Worm (Caenorhabditis elegans) whole organism, L4/young adult: ENCODE measurements around the gene Y57A10A.13.
A peak's percentile ranks its signal among the peaks of the same experiment; 100 is the strongest.

Experiments used
- W03F9.2 ChIP-seq: fragments of 150-350 bp; optimal IDR thresholded peaks from 2 replicates; lab custom pipeline; 2014; ENCODE audit warnings: missing biosample characterization, missing genetic modification characterization
- dao-5 ChIP-seq: sonication (generic microtip); optimal IDR thresholded peaks from 2 replicates; lab custom pipeline; 2016; ENCODE audit warnings: missing genotype, missing genetic modification characterization, moderate library complexity, missing compliant biosample characterization
- him-1 ChIP-seq: sonication (generic microtip); optimal IDR thresholded peaks from 2 replicates; lab custom pipeline; 2016; ENCODE audit warnings: missing genotype, missing genetic modification reagents, missing genetic modification characterization, missing compliant biosample characterization

Y57A10A.13 gene

ce11 chrII:12184857-12185256, at the start of gene Y57A10A.13:
Gene Y57A10A.13, minus strand, starts transcription at chrII:12184902.
- TF ChIP-seq dao-5, result no peak
- no peak for TF ChIP-seq him-1
- no peak for TF ChIP-seq W03F9.2 (tag; lab: Kevin White, UChicago)

DNA sequence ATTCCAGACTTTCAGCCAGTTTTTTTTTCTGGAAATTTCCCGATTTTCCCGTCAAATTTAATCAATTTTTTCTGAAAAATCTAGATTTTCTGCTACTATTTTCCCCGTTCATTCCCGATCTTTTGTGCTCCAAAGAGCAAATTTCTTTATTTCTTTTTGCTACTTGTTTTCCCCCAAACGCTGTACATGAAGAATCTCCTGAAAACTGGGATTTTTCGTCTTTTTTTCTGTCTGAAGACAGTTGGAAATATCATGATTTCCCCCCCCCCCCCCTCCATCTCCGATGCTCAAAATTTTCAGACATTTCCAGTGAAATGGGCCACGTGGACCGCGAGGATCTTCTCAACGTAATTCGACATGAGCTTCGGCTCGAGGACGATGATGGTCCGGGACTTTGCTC, 43.3 kb upstream of the Y57A10A.13 start, which contains the start of gene sinh-1:
Gene sinh-1, plus strand, starts transcription at position 301 of the 400 bp plus-strand sequence.
- TF ChIP-seq dao-5 (no peak), him-1 (no peak), W03F9.2 (tag; lab: Kevin White, UChicago) (no peak)

DNA sequence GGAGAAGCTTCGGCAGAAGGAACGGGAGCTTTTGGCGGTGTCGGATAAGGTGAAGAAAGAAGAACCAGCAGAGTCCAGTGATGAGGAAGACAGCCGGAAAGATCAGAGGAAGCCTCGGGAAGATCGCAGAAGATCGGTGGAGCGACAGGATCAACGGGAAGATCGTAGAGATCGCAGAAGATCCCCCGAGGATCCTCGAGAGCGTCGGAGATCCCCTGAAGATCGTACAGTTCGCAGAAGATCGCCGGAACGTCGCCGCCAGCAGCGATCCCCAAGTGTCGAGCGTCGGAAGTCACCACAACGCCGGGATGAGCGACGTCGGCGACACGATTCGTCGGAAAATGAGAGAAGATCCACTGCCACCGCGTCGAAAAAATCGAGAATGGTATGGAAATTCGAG, 41.5 kb upstream of the Y57A10A.13 start:
- TF ChIP-seq W03F9.2 (tag; lab: Kevin White, UChicago), result no peak
- TF ChIP-seq him-1, result no peak
- no peak for TF ChIP-seq dao-5

- TF ChIP-seq W03F9.2 (tag; lab: Kevin White, UChicago), result no peak
- no peak for TF ChIP-seq dao-5
- TF ChIP-seq him-1, result no peak
Observed at ce11 chrII:12224916-12225406, 40.3 kb upstream of the Y57A10A.13 start, which contains the start of the genes pqn-87 and rsr-2. Gene pqn-87, minus strand, starts transcription at chrII:12225086. Gene rsr-2, plus strand, starts transcription at chrII:12225356.

DNA sequence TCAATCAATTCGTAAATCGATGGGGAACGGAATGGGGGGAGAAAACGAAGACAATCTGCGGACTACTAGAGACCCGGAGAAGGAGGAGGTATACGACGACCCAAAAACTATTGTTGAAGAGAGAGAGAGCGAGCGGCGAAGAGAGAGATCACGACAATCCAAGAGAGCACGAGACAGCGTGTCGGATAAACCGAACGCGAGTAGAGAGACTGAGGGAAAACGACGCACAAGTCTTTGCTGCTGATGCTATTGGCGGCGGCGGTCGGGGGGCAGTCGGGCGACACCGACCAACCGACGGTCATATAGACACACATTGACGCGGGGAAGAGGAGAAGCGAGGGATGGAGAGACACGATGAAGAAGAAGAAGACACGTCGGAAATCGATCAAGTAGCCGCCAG, 37.8 kb upstream of the Y57A10A.13 start:
- TF ChIP-seq dao-5 (peak; percentile 31), him-1 (peak; percentile 5), W03F9.2 (tag; lab: Kevin White, UChicago) (peak; percentile 20)

DNA sequence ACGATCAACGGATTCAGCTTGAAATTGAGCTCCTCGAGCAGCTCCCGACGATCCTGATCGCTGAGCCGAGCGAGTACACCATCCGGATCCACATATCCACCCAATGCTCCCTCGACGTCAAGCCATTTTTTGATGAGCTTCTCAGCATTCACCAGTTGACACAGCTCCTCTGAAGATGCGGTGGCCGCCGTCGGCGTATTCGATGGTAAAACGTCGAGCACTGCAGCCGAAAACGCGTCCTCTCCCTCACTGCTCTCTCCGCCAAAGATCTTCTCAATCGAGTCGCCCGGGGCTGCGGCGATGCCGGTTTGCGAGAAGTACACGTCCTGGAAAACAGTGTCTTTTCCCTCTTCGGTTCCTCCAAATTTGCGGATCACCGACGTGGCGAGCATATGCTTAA, 29.9 kb upstream of the Y57A10A.13 start:
- TF ChIP-seq dao-5, result no peak
- no peak for TF ChIP-seq W03F9.2 (tag; lab: Kevin White, UChicago)
- TF ChIP-seq him-1, result no peak

- TF ChIP-seq him-1 (no peak), W03F9.2 (tag; lab: Kevin White, UChicago) (no peak), dao-5 (no peak)
Observed at ce11 chrII:12211652-12212245, 27.0 kb upstream of the Y57A10A.13 start.

- no peak for TF ChIP-seq W03F9.2 (tag; lab: Kevin White, UChicago)
- no peak for TF ChIP-seq dao-5
- no peak for TF ChIP-seq him-1
Observed at ce11 chrII:12208741-12209140, 24.0 kb upstream of the Y57A10A.13 start.

ce11 chrII:12204617-12205016, 19.9 kb upstream of the Y57A10A.13 start:
- TF ChIP-seq him-1 (no peak), W03F9.2 (tag; lab: Kevin White, UChicago) (no peak), dao-5 (no peak)

ce11 chrII:12202921-12203320, 18.2 kb upstream of the Y57A10A.13 start, which contains the start of gene aqp-12:
Gene aqp-12, plus strand, starts transcription at chrII:12203221.
- no peak for TF ChIP-seq dao-5
- TF ChIP-seq W03F9.2 (tag; lab: Kevin White, UChicago), result no peak
- TF ChIP-seq him-1, result no peak

- TF ChIP-seq him-1 (no peak), W03F9.2 (tag; lab: Kevin White, UChicago) (no peak), dao-5 (no peak)
Observed at ce11 chrII:12202281-12202680, 17.6 kb upstream of the Y57A10A.13 start, which contains the start of gene trpp-5. Gene trpp-5, minus strand, starts transcription at chrII:12202381.

- no peak for TF ChIP-seq dao-5
- TF ChIP-seq him-1, result no peak
- TF ChIP-seq W03F9.2 (tag; lab: Kevin White, UChicago), result no peak
Observed at ce11 chrII:12199912-12200637, 15.4 kb upstream of the Y57A10A.13 start, which contains the start of gene polg-1. Gene polg-1, minus strand, starts transcription at chrII:12199962.

ce11 chrII:12199209-12199608, 14.5 kb upstream of the Y57A10A.13 start:
- TF ChIP-seq him-1 (no peak), W03F9.2 (tag; lab: Kevin White, UChicago) (no peak), dao-5 (no peak)

DNA sequence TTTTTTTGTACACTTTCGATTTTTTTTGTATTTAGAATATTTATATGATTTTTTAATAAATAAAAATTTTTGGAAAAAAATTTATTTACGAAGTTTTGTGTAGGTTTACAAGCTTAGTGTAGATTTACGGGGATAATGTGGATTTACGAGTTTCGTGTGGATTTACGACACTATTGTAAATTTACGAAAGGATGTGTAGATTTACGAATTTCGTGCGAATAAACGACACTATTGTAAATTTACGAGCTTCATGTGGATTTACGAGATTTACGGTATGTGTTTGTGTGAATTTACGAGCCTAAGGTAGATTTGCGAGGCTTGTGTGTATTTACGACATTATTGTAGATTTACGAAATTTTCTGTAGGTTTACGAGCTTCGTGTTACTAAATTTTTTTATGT, 4.5 kb upstream of the Y57A10A.13 start:
- TF ChIP-seq dao-5, result no peak

DNA sequence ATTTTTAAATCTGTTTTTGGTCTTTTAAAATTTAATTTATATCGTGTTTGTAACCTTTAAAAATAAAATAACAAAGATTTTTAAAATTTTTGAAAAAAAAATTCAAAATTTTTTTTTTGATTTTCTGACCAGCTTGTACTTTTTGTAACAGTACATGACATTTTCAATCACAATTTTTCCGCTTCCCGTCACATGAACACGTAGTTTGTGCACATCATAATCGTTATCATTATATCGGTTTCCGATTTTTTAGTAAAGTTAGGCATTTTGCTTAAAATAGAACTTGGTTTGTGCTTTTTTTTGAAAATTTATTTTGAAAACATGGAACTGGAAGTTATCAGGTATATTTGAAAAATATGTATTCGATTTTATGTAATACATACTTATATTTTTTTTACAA, 2.0 kb upstream of the Y57A10A.13 start:
- TF ChIP-seq him-1 (no peak), dao-5 (no peak), W03F9.2 (tag; lab: Kevin White, UChicago) (no peak)
